Worm (Caenorhabditis elegans) whole organism, mixed stage, embryonic: ENCODE data around the gene ttr-49.

Source experiments
- blmp-1 ChIP-seq: fragments of 150-350 bp; optimal IDR thresholded peaks from 2 replicates; lab custom pipeline; 2014; ENCODE audit warnings: missing biosample characterization, missing genetic modification characterization
- ces-1 ChIP-seq: fragments of 150-350 bp; optimal IDR thresholded peaks from 2 replicates; lab custom pipeline; 2014; ENCODE audit warnings: missing biosample characterization, missing genetic modification reagents, missing genetic modification characterization
- elt-3 ChIP-seq: fragments of 150-350 bp; optimal IDR thresholded peaks from 2 replicates; lab custom pipeline; 2014; ENCODE audit warnings: missing biosample characterization, missing genetic modification characterization
- lin-13 ChIP-seq: fragments of 150-350 bp; optimal IDR thresholded peaks from 2 replicates; lab custom pipeline; 2014; ENCODE audit warnings: missing biosample characterization, missing genetic modification characterization
- mab-5 ChIP-seq: fragments of 150-350 bp; optimal IDR thresholded peaks from 2 replicates; lab custom pipeline; 2014; ENCODE audit warnings: missing biosample characterization, missing genetic modification characterization
- nhr-12 ChIP-seq: fragments of 150-350 bp; optimal IDR thresholded peaks from 2 replicates; lab custom pipeline; 2014; ENCODE audit warnings: missing biosample characterization, missing genetic modification characterization
- nhr-237 ChIP-seq: fragments of 150-350 bp; optimal IDR thresholded peaks from 2 replicates; lab custom pipeline; 2014; ENCODE audit warnings: missing biosample characterization, missing genetic modification characterization
- nhr-28 ChIP-seq: fragments of 150-350 bp; optimal IDR thresholded peaks from 2 replicates; lab custom pipeline; 2014; ENCODE audit warnings: missing biosample characterization, missing genetic modification characterization
- nhr-76 ChIP-seq: sonication (generic microtip); optimal IDR thresholded peaks from 2 replicates; lab custom pipeline; 2017; ENCODE audit warnings: missing biosample characterization, missing genetic modification characterization
- pha-4 ChIP-seq: fragments of 150-350 bp; optimal IDR thresholded peaks from 2 replicates; lab custom pipeline; 2018; ENCODE audit warnings: missing biosample characterization, missing genetic modification reagents, missing genetic modification characterization
- snpc-4 ChIP-seq: fragments of 150-350 bp; optimal IDR thresholded peaks from 2 replicates; lab custom pipeline; 2014; ENCODE audit warnings: missing biosample characterization, missing genetic modification characterization
- unc-39 ChIP-seq: fragments of 150-350 bp; optimal IDR thresholded peaks from 2 replicates; lab custom pipeline; 2014; ENCODE audit warnings: missing biosample characterization, missing genetic modification characterization
- unc-62 ChIP-seq: fragments of 150-350 bp; optimal IDR thresholded peaks from 2 replicates; lab custom pipeline; 2014; ENCODE audit warnings: missing biosample characterization, missing genetic modification reagents, missing genetic modification characterization
- ztf-11 ChIP-seq: fragments of 150-350 bp; optimal IDR thresholded peaks from 2 replicates; lab custom pipeline; 2014; ENCODE audit warnings: missing biosample characterization, missing genetic modification characterization

ce11 chrV:9328670-9329069 is 27.6 kb downstream of the ttr-49 start, which contains the start of gene K07B1.4:
- TF ChIP-seq elt-3 (tag; lab: Kevin White, UChicago) = no peak
- no peak for TF ChIP-seq nhr-12 (tag; lab: Kevin White, UChicago)
- TF ChIP-seq nhr-28 (tag; lab: Kevin White, UChicago) = no peak
- TF ChIP-seq mab-5 (tag; lab: Kevin White, UChicago) = no peak
- no peak for TF ChIP-seq lin-13 (tag; lab: Kevin White, UChicago)
- no peak for TF ChIP-seq pha-4
- TF ChIP-seq nhr-76 (tag; lab: Kevin White, UChicago) = no peak
- no peak for TF ChIP-seq nhr-237 (tag; lab: Kevin White, UChicago)
- TF ChIP-seq blmp-1 (tag; lab: Kevin White, UChicago) = no peak
- TF ChIP-seq unc-39 (tag; lab: Kevin White, UChicago) = no peak
- TF ChIP-seq ces-1 = no peak
- TF ChIP-seq ztf-11 (tag; lab: Kevin White, UChicago) = no peak
- TF ChIP-seq unc-62 = no peak
- TF ChIP-seq snpc-4 (tag; lab: Kevin White, UChicago) = no peak
